Worm (Caenorhabditis elegans) whole organism, L2 larva: Measurements from ENCODE around the gene serp-1.2.
A peak's percentile ranks its signal among the peaks of the same experiment; 100 is the strongest.

Source experiments
- C34F6.9 ChIP-seq: fragments of 150-350 bp; optimal IDR thresholded peaks from 2 replicates; lab custom pipeline; 2014; ENCODE audit warnings: missing biosample characterization, missing genetic modification characterization
- F13H6.1 ChIP-seq: sonication (generic microtip); optimal IDR thresholded peaks from 2 replicates; lab custom pipeline; 2016; ENCODE audit warnings: missing genetic modification characterization, missing compliant biosample characterization
- R02D3.7 ChIP-seq: fragments of 150-350 bp; optimal IDR thresholded peaks from 2 replicates; lab custom pipeline; 2014; ENCODE audit warnings: missing biosample characterization, missing genetic modification characterization
- Y55F3AM.14 ChIP-seq: fragments of 200-800 bp; sonication (Bioruptor generic); optimal IDR thresholded peaks from 2 replicates; lab custom pipeline; 2018; ENCODE audit warnings: mild to moderate bottlenecking, missing genetic modification characterization, missing compliant biosample characterization
- ZK546.5 ChIP-seq: sonication (generic microtip); optimal IDR thresholded peaks from 2 replicates; lab custom pipeline; 2017; ENCODE audit warnings: missing biosample characterization, missing genetic modification characterization
- ama-1 ChIP-seq: fragments of 150-350 bp; optimal IDR thresholded peaks from 2 replicates; lab custom pipeline; 2018; ENCODE audit warnings: inconsistent platforms
- blmp-1 ChIP-seq: sonication (generic microtip); optimal IDR thresholded peaks from 2 replicates; lab custom pipeline; 2017; ENCODE audit warnings: missing genetic modification characterization, mild to moderate bottlenecking, missing compliant biosample characterization, antibody characterized with exemption, moderate library complexity; ENCODE audit not compliant: insufficient read depth
- crh-2 ChIP-seq: sonication (generic microtip); optimal IDR thresholded peaks from 2 replicates; lab custom pipeline; 2017; ENCODE audit warnings: missing biosample characterization, missing genetic modification characterization
- dmd-4 ChIP-seq: sonication (generic microtip); optimal IDR thresholded peaks from 2 replicates; lab custom pipeline; 2017; ENCODE audit warnings: missing biosample characterization, missing genetic modification characterization
- elt-3 ChIP-seq: sonication (generic microtip); optimal IDR thresholded peaks from 2 replicates; lab custom pipeline; 2017; ENCODE audit warnings: missing biosample characterization, missing genetic modification characterization
- fos-1 ChIP-seq: fragments of 150-350 bp; optimal IDR thresholded peaks from 2 replicates; lab custom pipeline; 2014; ENCODE audit warnings: missing biosample characterization, missing genetic modification characterization
- lin-11 ChIP-seq: fragments of 150-350 bp; sonication (generic microtip); optimal IDR thresholded peaks from 2 replicates; lab custom pipeline; 2014; ENCODE audit warnings: missing biosample characterization, missing genetic modification characterization, inconsistent platforms, mixed read lengths
- lin-39 ChIP-seq: fragments of 150-350 bp; optimal IDR thresholded peaks from 2 replicates; lab custom pipeline; 2014; ENCODE audit warnings: missing biosample characterization, missing genetic modification reagents, missing genetic modification characterization
- lsy-2 ChIP-seq, 2 experiments: fragments of 150-350 bp in 1 of 2; sonication (generic microtip) in 1 of 2; optimal IDR thresholded peaks; 2 replicates each; lab custom pipeline; 2014 to 2017; ENCODE audit warnings: missing biosample characterization in 2 of 2, missing genetic modification characterization in 2 of 2
- mbf-1 ChIP-seq: sonication (generic microtip); optimal IDR thresholded peaks from 2 replicates; lab custom pipeline; 2017; ENCODE audit warnings: missing biosample characterization, missing genetic modification characterization
- mdl-1 ChIP-seq, 2 experiments: fragments of 150-350 bp in 1 of 2; sonication (generic microtip) in 1 of 2; optimal IDR thresholded peaks; 2 replicates each; lab custom pipeline; 2017; ENCODE audit warnings: missing biosample characterization in 2 of 2, missing genetic modification characterization in 2 of 2
- nhr-11 ChIP-seq: fragments of 150-350 bp; optimal IDR thresholded peaks from 2 replicates; lab custom pipeline; 2014; ENCODE audit warnings: missing biosample characterization, missing genetic modification characterization
- nhr-12 ChIP-seq: fragments of 150-350 bp; optimal IDR thresholded peaks from 2 replicates; lab custom pipeline; 2014; ENCODE audit warnings: missing biosample characterization, missing genetic modification characterization
- nhr-21 ChIP-seq: fragments of 150-350 bp; optimal IDR thresholded peaks from 2 replicates; lab custom pipeline; 2014; ENCODE audit warnings: missing biosample characterization, missing genetic modification characterization
- nhr-23 ChIP-seq: fragments of 150-350 bp; optimal IDR thresholded peaks from 2 replicates; lab custom pipeline; 2014; ENCODE audit warnings: missing biosample characterization, missing genetic modification reagents, missing genetic modification characterization
- nhr-237 ChIP-seq: fragments of 150-350 bp; optimal IDR thresholded peaks from 2 replicates; lab custom pipeline; 2014; ENCODE audit warnings: missing biosample characterization, missing genetic modification characterization
- nhr-25 ChIP-seq: fragments of 150-350 bp; sonication (generic microtip); optimal IDR thresholded peaks from 3 replicates; lab custom pipeline; 2014; ENCODE audit warnings: missing biosample characterization, missing genetic modification characterization
- nhr-6 ChIP-seq: fragments of 150-350 bp; optimal IDR thresholded peaks from 2 replicates; lab custom pipeline; 2014; ENCODE audit warnings: missing biosample characterization, missing genetic modification characterization
- peb-1 ChIP-seq: fragments of 150-350 bp; optimal IDR thresholded peaks from 2 replicates; lab custom pipeline; 2014; ENCODE audit warnings: missing biosample characterization, missing genetic modification characterization
- sem-4 ChIP-seq: fragments of 150-350 bp; optimal IDR thresholded peaks from 2 replicates; lab custom pipeline; 2014; ENCODE audit warnings: missing biosample characterization, missing genetic modification reagents, missing genetic modification characterization
- sma-3 ChIP-seq: sonication (generic microtip); optimal IDR thresholded peaks from 2 replicates; lab custom pipeline; 2016; ENCODE audit warnings: missing genetic modification reagents, missing genetic modification characterization, missing compliant biosample characterization
- sma-9 ChIP-seq, 2 experiments: fragments of 150-350 bp in 1 of 2; sonication (generic microtip) in 1 of 2; optimal IDR thresholded peaks; 2 replicates each; lab custom pipeline; 2014 to 2016; ENCODE audit warnings: missing genetic modification characterization in 2 of 2, mild to moderate bottlenecking in 1 of 2, missing biosample characterization in 1 of 2, missing compliant biosample characterization in 1 of 2, missing genetic modification reagents in 1 of 2, moderate library complexity in 1 of 2
- snpc-4 ChIP-seq: fragments of 150-350 bp; optimal IDR thresholded peaks from 2 replicates; lab custom pipeline; 2014; ENCODE audit warnings: missing biosample characterization, missing genetic modification characterization
- unc-39 ChIP-seq: fragments of 150-350 bp; optimal IDR thresholded peaks from 2 replicates; lab custom pipeline; 2014; ENCODE audit warnings: missing biosample characterization, missing genetic modification characterization
- unc-55 ChIP-seq: fragments of 150-350 bp; sonication (generic microtip); optimal IDR thresholded peaks from 3 replicates; lab custom pipeline; 2014; ENCODE audit warnings: missing biosample characterization, missing genetic modification reagents, missing genetic modification characterization
- unc-62 ChIP-seq: fragments of 150-350 bp; optimal IDR thresholded peaks from 2 replicates; lab custom pipeline; 2014; ENCODE audit warnings: missing biosample characterization, missing genetic modification reagents, missing genetic modification characterization
- zag-1 ChIP-seq: fragments of 150-350 bp; optimal IDR thresholded peaks from 2 replicates; lab custom pipeline; 2014; ENCODE audit warnings: missing biosample characterization, missing genetic modification characterization
- ztf-1 ChIP-seq: fragments of 200-800 bp; sonication (Bioruptor generic); conservative IDR thresholded peaks from 2 replicates; pipeline ENCODE4 v1.3.6; 2022; ENCODE audit warnings: missing genetic modification characterization, missing compliant biosample characterization
- ztf-11 ChIP-seq: sonication (generic microtip); optimal IDR thresholded peaks from 2 replicates; lab custom pipeline; 2017; ENCODE audit warnings: missing biosample characterization, missing genetic modification characterization
- ztf-4 ChIP-seq: fragments of 150-350 bp; optimal IDR thresholded peaks from 2 replicates; lab custom pipeline; 2014; ENCODE audit warnings: missing biosample characterization, missing genetic modification characterization

The serp-1.2 gene

DNA sequence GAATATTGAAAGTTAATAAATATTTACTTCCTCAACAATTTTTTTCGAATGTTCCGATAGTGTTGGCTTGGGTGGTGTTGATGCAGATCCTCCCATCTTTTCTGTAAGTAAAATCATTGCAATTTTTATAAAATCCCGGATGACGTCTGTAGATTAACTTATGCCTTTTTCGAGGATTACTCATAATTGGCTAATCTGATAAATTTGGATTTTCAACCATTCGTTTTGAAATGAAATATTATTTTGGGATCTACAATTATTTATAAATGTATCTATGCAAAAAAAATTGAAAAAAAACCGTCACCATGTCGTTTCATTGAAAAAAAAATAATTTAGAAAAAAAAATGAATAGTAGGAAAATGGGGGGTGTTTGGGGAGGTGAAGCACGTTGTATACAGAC lies 24.3 kb upstream of the serp-1.2 start, which contains the start of gene glrx-22:
Gene glrx-22 (minus strand): TSS at position 101 of the 400 bp plus-strand sequence.
- TF ChIP-seq nhr-23 (no peak), snpc-4 (tag; lab: Kevin White, UChicago) (no peak), nhr-21 (tag; lab: Kevin White, UChicago) (no peak), unc-55 (GFP tag; lab: Kevin White, UChicago) (no peak), blmp-1 (tag; lab: Kevin White, UChicago) (no peak), nhr-25 (tag; lab: Kevin White, UChicago) (no peak), ztf-11 (tag; lab: Kevin White, UChicago) (no peak), F13H6.1 (tag; lab: Kevin White, UChicago) (no peak), lin-11 (tag; lab: Kevin White, UChicago) (no peak), unc-62 (GFP tag; lab: Kevin White, UChicago) (no peak), crh-2 (tag; lab: Kevin White, UChicago) (no peak), Y55F3AM.14 (no peak), ZK546.5 (no peak), fos-1 (tag; lab: Kevin White, UChicago) (no peak), mbf-1 (no peak), dmd-4 (tag; lab: Kevin White, UChicago) (no peak)

DNA sequence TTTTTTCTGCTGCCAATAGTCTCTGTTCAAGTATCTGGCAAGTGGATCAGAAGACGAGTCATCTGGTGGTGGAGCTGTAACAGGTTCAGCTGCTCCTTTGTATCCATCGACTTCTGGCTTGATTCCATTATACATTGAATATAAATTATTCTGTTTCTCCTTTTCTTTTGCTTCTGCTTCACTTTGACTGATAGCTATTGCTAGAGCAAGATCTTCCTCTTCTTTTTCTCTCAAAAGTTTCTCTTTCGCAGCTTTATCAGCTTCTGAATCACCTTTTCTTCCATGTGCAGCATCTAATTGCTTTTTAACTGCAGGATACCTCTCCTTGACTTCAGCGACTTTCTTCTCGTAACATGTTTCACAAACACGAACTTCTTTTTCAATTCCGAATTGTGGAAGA lies 21.9 kb upstream of the serp-1.2 start:
- TF ChIP-seq ztf-1 (GFP tag; lab: Robert Waterston, UW) (no peak), zag-1 (tag; lab: Kevin White, UChicago) (no peak), lin-39 (tag; lab: Kevin White, UChicago) (no peak), nhr-237 (no peak), sem-4 (tag; lab: Kevin White, UChicago) (no peak), ZK546.5 (no peak), lsy-2 (tag; optimal IDR thresholded peaks at IDR 0.05; lab: Kevin White, UChicago) (no peak), ama-1 (lab: Kevin White, UChicago) (no peak), unc-39 (tag; lab: Kevin White, UChicago) (no peak)

DNA sequence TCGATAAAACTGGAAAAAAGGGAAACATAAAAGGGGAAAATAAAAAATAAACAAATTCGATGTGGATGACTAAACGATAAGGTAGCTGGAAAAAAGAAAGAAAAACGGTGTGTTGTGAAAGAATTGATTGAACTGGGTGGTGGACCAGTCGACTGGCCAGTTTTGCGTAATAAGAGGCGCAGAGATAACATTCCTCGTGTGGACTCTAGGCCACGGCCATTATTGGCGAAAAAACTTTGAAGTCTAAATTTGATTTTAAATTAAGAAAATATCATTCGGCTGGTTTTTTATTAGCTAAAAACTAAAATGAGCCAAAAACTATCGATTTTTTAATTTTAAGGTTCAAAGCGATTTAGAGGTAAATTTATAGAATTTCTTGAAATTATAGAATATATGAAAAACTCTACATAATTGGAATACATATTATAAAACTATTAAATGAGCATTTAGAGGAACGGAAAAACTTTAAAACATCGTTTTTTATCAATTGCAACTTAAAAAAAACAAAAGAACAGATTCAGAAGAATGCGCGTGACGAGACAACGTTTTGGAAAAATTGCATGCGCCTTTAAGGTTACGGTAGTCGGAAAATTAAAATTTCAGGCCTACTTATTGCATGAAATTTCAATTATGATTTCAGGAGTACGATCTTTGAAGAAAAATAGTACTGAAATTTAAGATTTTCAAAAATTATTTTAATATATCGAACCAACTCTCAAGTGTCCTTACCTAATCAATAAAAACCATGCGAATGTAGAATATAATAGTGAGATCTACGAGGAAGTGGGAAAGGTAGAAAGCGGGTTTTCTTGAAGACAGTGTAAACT lies 20.0 kb upstream of the serp-1.2 start, which contains the start of gene hgrs-1:
Gene hgrs-1 (minus strand): TSS at position 777 of the 827 bp plus-strand sequence.
- peak; percentile 43 for TF ChIP-seq fos-1 (tag; lab: Kevin White, UChicago)
- TF ChIP-seq unc-55 (GFP tag; lab: Kevin White, UChicago) = no peak
- peak; percentile 46 for TF ChIP-seq C34F6.9

DNA sequence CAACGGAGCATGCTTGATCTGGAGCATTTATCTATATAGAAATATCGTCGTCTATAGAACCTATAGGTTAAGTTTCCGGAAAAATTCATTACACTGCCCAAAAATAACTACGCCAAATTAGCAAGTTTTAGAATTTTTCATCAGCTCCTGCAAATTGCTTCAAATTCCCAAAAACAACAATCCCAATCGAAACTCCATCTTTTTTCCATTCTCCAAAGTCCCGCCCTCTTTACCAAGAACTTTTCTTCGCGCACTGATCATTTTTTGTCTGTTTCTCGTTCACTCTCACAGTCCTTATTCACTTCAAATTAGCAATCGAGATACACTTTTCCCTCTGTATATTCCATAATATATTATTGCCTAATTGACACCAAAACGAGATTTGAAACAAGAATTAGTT lies 19.2 kb upstream of the serp-1.2 start, which contains the start of gene svh-1:
Gene svh-1 (plus strand): TSS at position 301 of the 400 bp plus-strand sequence.
- no peak for TF ChIP-seq peb-1 (tag; lab: Kevin White, UChicago)
- TF ChIP-seq ama-1 (lab: Kevin White, UChicago) = no peak
- no peak for TF ChIP-seq unc-55 (GFP tag; lab: Kevin White, UChicago)
- no peak for TF ChIP-seq sma-9 (GFP tag; optimal IDR thresholded peaks at IDR 0.05; lab: Kevin White, UChicago)
- no peak for TF ChIP-seq sma-9 (tag; optimal IDR thresholded peaks at IDR 0.05; lab: Kevin White, UChicago)
- no peak for TF ChIP-seq fos-1 (tag; lab: Kevin White, UChicago)
- no peak for TF ChIP-seq ztf-4 (tag; lab: Kevin White, UChicago)
- TF ChIP-seq sma-3 (GFP tag; lab: Kevin White, UChicago) = no peak
- no peak for TF ChIP-seq nhr-6 (tag; lab: Kevin White, UChicago)
- no peak for TF ChIP-seq ztf-11 (tag; lab: Kevin White, UChicago)
- TF ChIP-seq C34F6.9 = no peak
- no peak for TF ChIP-seq nhr-11 (tag; lab: Kevin White, UChicago)
- TF ChIP-seq R02D3.7 (tag; lab: Kevin White, UChicago) = no peak
- TF ChIP-seq Y55F3AM.14 = no peak
- no peak for TF ChIP-seq blmp-1 (tag; lab: Kevin White, UChicago)
- TF ChIP-seq mdl-1 (tag; optimal IDR thresholded peaks at IDR 0.05; lab: Kevin White, UChicago) = no peak
- TF ChIP-seq elt-3 (tag; lab: Kevin White, UChicago) = no peak
- no peak for TF ChIP-seq nhr-12 (tag; lab: Kevin White, UChicago)
